Worm (Caenorhabditis elegans): ENCODE measurements around the gene nhr-50.

- TF ChIP-seq Y95B8A.8 (GFP tag; IDR thresholded peaks at IDR 0.05) = no peak
- no peak for TF ChIP-seq F52B5.7 (tag; optimal IDR thresholded peaks at IDR 0.05)
- TF ChIP-seq pbrm-1 (GFP tag; IDR thresholded peaks at IDR 0.05) = no peak
- TF ChIP-seq ama-1 (optimal IDR thresholded peaks at IDR 0.05) = no peak
- no peak for TF ChIP-seq ama-1 (GFP tag; optimal IDR thresholded peaks at IDR 0.05)
- no peak for TF ChIP-seq ceh-40 (GFP tag; IDR thresholded peaks at IDR 0.05)
- TF ChIP-seq sptf-2 (GFP tag; optimal IDR thresholded peaks at IDR 0.05) = no peak
- no peak for TF ChIP-seq unc-62 (GFP tag; optimal IDR thresholded peaks at IDR 0.05)
- no peak for TF ChIP-seq nfya-1 (tag; optimal IDR thresholded peaks at IDR 0.05; ENCODE audit: borderline replicate concordance, insufficient read depth)
Measured at ce11 chrV:16042743-16043014, 42.2 kb upstream of the nhr-50 start.
